Worm (Caenorhabditis elegans) whole organism, mixed stage, embryonic: ENCODE results near the gene T06D8.2.

ENCODE experiments used
- M03D4.4 ChIP-seq: sonication (generic microtip); optimal IDR thresholded peaks from 2 replicates; lab custom pipeline; 2017; ENCODE audit warnings: mild to moderate bottlenecking, missing genetic modification characterization, missing compliant biosample characterization
- bed-3 ChIP-seq: fragments of 200-800 bp; sonication (Bioruptor generic); optimal IDR thresholded peaks from 3 replicates; lab custom pipeline; 2018; ENCODE audit warnings: mild to moderate bottlenecking, missing genetic modification characterization, moderate library complexity, missing compliant biosample characterization
- blmp-1 ChIP-seq: fragments of 150-350 bp; optimal IDR thresholded peaks from 2 replicates; lab custom pipeline; 2014; ENCODE audit warnings: missing biosample characterization, missing genetic modification characterization
- ceh-39 ChIP-seq: fragments of 150-350 bp; optimal IDR thresholded peaks from 2 replicates; lab custom pipeline; 2014; ENCODE audit warnings: missing biosample characterization, missing genetic modification characterization
- ceh-43 ChIP-seq: fragments of 200-800 bp; sonication (Bioruptor generic); optimal IDR thresholded peaks from 2 replicates; lab custom pipeline; 2018; ENCODE audit warnings: mild to moderate bottlenecking, missing genetic modification characterization, moderate library complexity, missing compliant biosample characterization
- ceh-83 ChIP-seq: fragments of 200-800 bp; sonication (Bioruptor generic); optimal IDR thresholded peaks from 2 replicates; lab custom pipeline; 2018; ENCODE audit warnings: mild to moderate bottlenecking, missing genetic modification characterization, missing compliant biosample characterization
- ces-1 ChIP-seq: fragments of 150-350 bp; optimal IDR thresholded peaks from 2 replicates; lab custom pipeline; 2014; ENCODE audit warnings: missing biosample characterization, missing genetic modification reagents, missing genetic modification characterization
- cnd-1 ChIP-seq: fragments of 200-800 bp; sonication (Bioruptor generic); optimal IDR thresholded peaks from 2 replicates; lab custom pipeline; 2018; ENCODE audit warnings: mild to moderate bottlenecking, missing genetic modification characterization, missing compliant biosample characterization
- drap-1 ChIP-seq: fragments of 200-800 bp; sonication (Bioruptor generic); optimal IDR thresholded peaks from 3 replicates; lab custom pipeline; 2018; ENCODE audit warnings: mild to moderate bottlenecking, missing genetic modification characterization, missing compliant biosample characterization
- elt-3 ChIP-seq: fragments of 150-350 bp; optimal IDR thresholded peaks from 2 replicates; lab custom pipeline; 2014; ENCODE audit warnings: missing biosample characterization, missing genetic modification characterization
- flh-1 ChIP-seq: fragments of 200-800 bp; sonication (Bioruptor generic); optimal IDR thresholded peaks from 2 replicates; lab custom pipeline; 2018; ENCODE audit warnings: mild to moderate bottlenecking, missing genetic modification characterization, moderate library complexity, missing compliant biosample characterization
- hlh-1 ChIP-seq: fragments of 150-350 bp; optimal IDR thresholded peaks from 2 replicates; lab custom pipeline; 2014; ENCODE audit warnings: missing biosample characterization, missing genetic modification reagents, missing genetic modification characterization
- lin-13 ChIP-seq: fragments of 150-350 bp; optimal IDR thresholded peaks from 2 replicates; lab custom pipeline; 2014; ENCODE audit warnings: missing biosample characterization, missing genetic modification characterization
- lin-32 ChIP-seq: fragments of 200-800 bp; sonication (Bioruptor generic); optimal IDR thresholded peaks from 2 replicates; lab custom pipeline; 2018; ENCODE audit warnings: mild to moderate bottlenecking, missing genetic modification characterization, missing compliant biosample characterization
- lsy-2 ChIP-seq: fragments of 150-350 bp; optimal IDR thresholded peaks from 2 replicates; lab custom pipeline; 2014; ENCODE audit warnings: missing biosample characterization, missing genetic modification characterization
- mab-5 ChIP-seq: fragments of 150-350 bp; optimal IDR thresholded peaks from 2 replicates; lab custom pipeline; 2014; ENCODE audit warnings: missing biosample characterization, missing genetic modification characterization
- mls-2 ChIP-seq: sonication (generic microtip); optimal IDR thresholded peaks from 2 replicates; lab custom pipeline; 2016; ENCODE audit warnings: mild to moderate bottlenecking, missing genetic modification characterization, moderate library complexity, missing compliant biosample characterization
- nhr-12 ChIP-seq: fragments of 150-350 bp; optimal IDR thresholded peaks from 2 replicates; lab custom pipeline; 2014; ENCODE audit warnings: missing biosample characterization, missing genetic modification characterization
- nhr-2 ChIP-seq: fragments of 150-350 bp; optimal IDR thresholded peaks from 2 replicates; lab custom pipeline; 2014; ENCODE audit warnings: missing biosample characterization, missing genetic modification characterization
- nhr-237 ChIP-seq: fragments of 150-350 bp; optimal IDR thresholded peaks from 2 replicates; lab custom pipeline; 2014; ENCODE audit warnings: missing biosample characterization, missing genetic modification characterization
- nhr-28 ChIP-seq: fragments of 150-350 bp; optimal IDR thresholded peaks from 2 replicates; lab custom pipeline; 2014; ENCODE audit warnings: missing biosample characterization, missing genetic modification characterization
- nhr-76 ChIP-seq: sonication (generic microtip); optimal IDR thresholded peaks from 2 replicates; lab custom pipeline; 2017; ENCODE audit warnings: missing biosample characterization, missing genetic modification characterization
- pha-4 ChIP-seq: fragments of 150-350 bp; optimal IDR thresholded peaks from 2 replicates; lab custom pipeline; 2018; ENCODE audit warnings: missing biosample characterization, missing genetic modification reagents, missing genetic modification characterization
- sem-2 ChIP-seq: fragments of 200-800 bp; sonication (Bioruptor generic); optimal IDR thresholded peaks from 2 replicates; lab custom pipeline; 2018; ENCODE audit warnings: mild to moderate bottlenecking, missing genetic modification characterization, missing compliant biosample characterization
- snpc-4 ChIP-seq: fragments of 150-350 bp; optimal IDR thresholded peaks from 2 replicates; lab custom pipeline; 2014; ENCODE audit warnings: missing biosample characterization, missing genetic modification characterization
- sptf-1 ChIP-seq: sonication (generic microtip); optimal IDR thresholded peaks from 2 replicates; lab custom pipeline; 2017; ENCODE audit warnings: mild to moderate bottlenecking, missing genetic modification characterization, moderate library complexity, missing compliant biosample characterization
- tbx-8 ChIP-seq: fragments of 200-800 bp; sonication (Bioruptor generic); optimal IDR thresholded peaks from 2 replicates; lab custom pipeline; 2018; ENCODE audit warnings: mild to moderate bottlenecking, missing genetic modification characterization, moderate library complexity, missing compliant biosample characterization
- unc-120 ChIP-seq: sonication (generic microtip); optimal IDR thresholded peaks from 2 replicates; lab custom pipeline; 2017; ENCODE audit warnings: missing genetic modification characterization, missing compliant biosample characterization; ENCODE audit not compliant: poor library complexity, severe bottlenecking
- unc-39 ChIP-seq: fragments of 150-350 bp; optimal IDR thresholded peaks from 2 replicates; lab custom pipeline; 2014; ENCODE audit warnings: missing biosample characterization, missing genetic modification characterization
- unc-62 ChIP-seq: fragments of 150-350 bp; optimal IDR thresholded peaks from 2 replicates; lab custom pipeline; 2014; ENCODE audit warnings: missing biosample characterization, missing genetic modification reagents, missing genetic modification characterization
- zip-8 ChIP-seq: fragments of 150-350 bp; optimal IDR thresholded peaks from 2 replicates; lab custom pipeline; 2014; ENCODE audit warnings: missing biosample characterization, missing genetic modification characterization
- ztf-11 ChIP-seq: fragments of 150-350 bp; optimal IDR thresholded peaks from 2 replicates; lab custom pipeline; 2014; ENCODE audit warnings: missing biosample characterization, missing genetic modification characterization

The T06D8.2 gene

ce11 chrII:11226379-11226778, at the start of gene T06D8.2:
T06D8.2 (plus strand) TSS chrII:11226679.
- no peak for TF ChIP-seq elt-3 (tag; lab: Kevin White, UChicago)
- no peak for TF ChIP-seq sptf-1
- TF ChIP-seq mls-2 (tag; lab: Kevin White, UChicago), result no peak
- TF ChIP-seq tbx-8 (GFP tag; lab: Kevin White, UChicago), result no peak
- TF ChIP-seq nhr-237 (tag; lab: Kevin White, UChicago), result no peak
- no peak for TF ChIP-seq lin-13 (tag; lab: Kevin White, UChicago)
- no peak for TF ChIP-seq nhr-76 (tag; lab: Kevin White, UChicago)
- TF ChIP-seq blmp-1 (tag; lab: Kevin White, UChicago), result no peak
- TF ChIP-seq hlh-1, result no peak
- TF ChIP-seq pha-4 (tag; lab: Kevin White, UChicago), result no peak
- no peak for TF ChIP-seq ztf-11 (tag; lab: Kevin White, UChicago)
- no peak for TF ChIP-seq lin-32 (GFP tag; lab: Kevin White, UChicago)
- no peak for TF ChIP-seq unc-62 (GFP tag; lab: Kevin White, UChicago)
- no peak for TF ChIP-seq ceh-43
- no peak for TF ChIP-seq unc-120
- TF ChIP-seq ces-1 (GFP tag; lab: Kevin White, UChicago), result no peak
- no peak for TF ChIP-seq ceh-83
- no peak for TF ChIP-seq unc-39 (tag; lab: Kevin White, UChicago)
- TF ChIP-seq nhr-12 (tag; lab: Kevin White, UChicago), result no peak

- TF ChIP-seq zip-8 (tag; lab: Kevin White, UChicago) (no peak), flh-1 (GFP tag; lab: Kevin White, UChicago) (no peak), pha-4 (tag; lab: Kevin White, UChicago) (no peak), ces-1 (GFP tag; lab: Kevin White, UChicago) (no peak), nhr-237 (tag; lab: Kevin White, UChicago) (no peak), tbx-8 (GFP tag; lab: Kevin White, UChicago) (no peak), sem-2 (no peak), lsy-2 (tag; lab: Kevin White, UChicago) (no peak), drap-1 (GFP tag; lab: Kevin White, UChicago) (no peak), snpc-4 (tag; lab: Kevin White, UChicago) (no peak)
Observed at ce11 chrII:11177376-11177775, 49.1 kb upstream of the T06D8.2 start, which contains the start of gene F37H8.6. F37H8.6 (minus strand) TSS chrII:11177476.

- TF ChIP-seq snpc-4 (tag; lab: Kevin White, UChicago) (no peak), nhr-28 (tag; lab: Kevin White, UChicago) (no peak), ceh-83 (no peak), sptf-1 (no peak), drap-1 (GFP tag; lab: Kevin White, UChicago) (no peak), mls-2 (tag; lab: Kevin White, UChicago) (no peak), unc-120 (no peak), sem-2 (no peak), nhr-2 (tag; lab: Kevin White, UChicago) (no peak), elt-3 (tag; lab: Kevin White, UChicago) (no peak), nhr-76 (tag; lab: Kevin White, UChicago) (no peak), M03D4.4 (tag; lab: Kevin White, UChicago) (no peak), mab-5 (no peak), ztf-11 (tag; lab: Kevin White, UChicago) (no peak), nhr-237 (tag; lab: Kevin White, UChicago) (no peak), unc-39 (tag; lab: Kevin White, UChicago) (no peak), cnd-1 (tag; lab: Kevin White, UChicago) (no peak), lin-13 (tag; lab: Kevin White, UChicago) (no peak)
Observed at ce11 chrII:11178737-11179136, 47.7 kb upstream of the T06D8.2 start.

ce11 chrII:11181250-11181704, 45.2 kb upstream of the T06D8.2 start, which contains the start of gene bigr-1:
bigr-1 (plus strand) TSS chrII:11181654.
- no peak for TF ChIP-seq ztf-11 (tag; lab: Kevin White, UChicago)
- no peak for TF ChIP-seq lin-13 (tag; lab: Kevin White, UChicago)
- no peak for TF ChIP-seq bed-3
- no peak for TF ChIP-seq ces-1 (GFP tag; lab: Kevin White, UChicago)
- TF ChIP-seq ceh-39 (tag; lab: Kevin White, UChicago), result no peak
